Fruit fly (Drosophila melanogaster): ENCODE measurements around the gene CG13760.

The CG13760 gene

DNA sequence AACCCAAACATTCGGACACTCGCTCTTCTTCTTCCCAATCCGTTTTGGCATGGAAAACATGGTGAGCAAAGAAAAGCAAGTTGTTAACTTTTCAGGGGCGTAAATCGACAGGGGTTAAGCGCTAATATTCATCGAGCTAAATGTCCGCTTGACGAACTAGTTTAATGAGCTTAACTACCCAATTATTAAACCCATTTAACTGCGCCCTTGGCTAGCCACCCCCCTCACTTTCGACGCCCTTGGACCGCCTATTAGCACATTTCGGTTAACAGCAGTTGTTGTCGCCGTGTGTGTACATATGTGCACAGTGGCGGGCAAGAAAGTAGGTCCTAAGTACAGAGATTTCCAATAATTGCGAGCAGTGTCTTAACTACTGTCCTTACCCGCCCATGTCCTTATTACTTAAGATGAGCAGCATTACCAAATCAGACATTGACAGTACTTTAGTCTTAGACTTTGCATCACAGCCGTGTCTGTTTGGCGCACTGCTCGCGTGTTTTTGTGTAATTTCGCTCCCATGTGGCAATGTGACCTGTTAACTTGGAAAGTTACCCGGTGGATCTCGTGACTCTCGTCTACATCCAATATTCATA is 4.0 kb upstream of the CG13760 start (continued):
- TF ChIP-seq Tbp (GFP tag; optimal IDR thresholded peaks at IDR 0.05): no peak
- TF ChIP-seq hbn (GFP tag; IDR thresholded peaks at IDR 0.05; ENCODE audit: partially characterized antibody): no peak
- peak; percentile 65 for TF ChIP-seq CG14965 (GFP tag; optimal IDR thresholded peaks at IDR 0.05; ENCODE audit: borderline replicate concordance)
- peak; percentile 89 for TF ChIP-seq Atf-2 (GFP tag; optimal IDR thresholded peaks at IDR 0.05)
- peak; percentile 92 for TF ChIP-seq sisA (GFP tag; IDR thresholded peaks at IDR 0.05)
- TF ChIP-seq Myb (GFP tag; optimal IDR thresholded peaks at IDR 0.05): peak; percentile 89
- peak; percentile 60 for TF ChIP-seq CG7928 (GFP tag; optimal IDR thresholded peaks at IDR 0.05)
- peak; percentile 76 for TF ChIP-seq CG18262 (tag; optimal IDR thresholded peaks at IDR 0.05)
- peak; percentile 96 for TF ChIP-seq CG9932 (GFP tag; IDR thresholded peaks at IDR 0.05)
- TF ChIP-seq bowl (GFP tag; IDR thresholded peaks at IDR 0.05): peak; percentile 74
- no peak for TF ChIP-seq pfk (GFP tag; optimal IDR thresholded peaks at IDR 0.05)
- no peak for TF ChIP-seq gfzf (GFP tag; optimal IDR thresholded peaks at IDR 0.05)
- TF ChIP-seq CG7372 (GFP tag; IDR thresholded peaks at IDR 0.05): peak; percentile 90
- TF ChIP-seq gt (GFP tag; IDR thresholded peaks at IDR 0.05): peak; percentile 80
- TF ChIP-seq so (GFP tag; IDR thresholded peaks at IDR 0.05): peak; percentile 93
- TF ChIP-seq CG12236 (GFP tag; optimal IDR thresholded peaks at IDR 0.05): peak; percentile 65
- TF ChIP-seq CG10366 (GFP tag; IDR thresholded peaks at IDR 0.05): peak; percentile 94
- TF ChIP-seq CG2678 (tag; optimal IDR thresholded peaks at IDR 0.05): peak; percentile 91
- no peak for TF ChIP-seq vnd (GFP tag; IDR thresholded peaks at IDR 0.05; ENCODE audit: partially characterized antibody)
- TF ChIP-seq CG33557 (GFP tag; optimal IDR thresholded peaks at IDR 0.05): no peak
- peak; percentile 89 for TF ChIP-seq tup (GFP tag; optimal IDR thresholded peaks at IDR 0.05)
- TF ChIP-seq Drgx (GFP tag; IDR thresholded peaks at IDR 0.05): peak; percentile 97
- peak; percentile 83 for TF ChIP-seq Atf3 (GFP tag; optimal IDR thresholded peaks at IDR 0.05)
- TF ChIP-seq HLHmδ (GFP tag; optimal IDR thresholded peaks at IDR 0.05): no peak
- TF ChIP-seq Mes4 (GFP tag; optimal IDR thresholded peaks at IDR 0.05): peak; percentile 80
- TF ChIP-seq CG1233 (GFP tag; optimal IDR thresholded peaks at IDR 0.05): peak; percentile 78
- no peak for TF ChIP-seq Dll (GFP tag; IDR thresholded peaks at IDR 0.05; ENCODE audit: partially characterized antibody)
- TF ChIP-seq dmrt99B (tag; optimal IDR thresholded peaks at IDR 0.05): peak; percentile 92
- peak; percentile 50 for TF ChIP-seq CG17186 (GFP tag; optimal IDR thresholded peaks at IDR 0.05)
- TF ChIP-seq Fer2 (tag; optimal IDR thresholded peaks at IDR 0.05): peak; percentile 70
- TF ChIP-seq CG13123 (GFP tag; optimal IDR thresholded peaks at IDR 0.05): peak; percentile 83
- TF ChIP-seq CG11093 (GFP tag; IDR thresholded peaks at IDR 0.05): peak; percentile 83
- peak; percentile 91 for TF ChIP-seq Hr51 (GFP tag; optimal IDR thresholded peaks at IDR 0.05)
- peak; percentile 90 for TF ChIP-seq tio (GFP tag; optimal IDR thresholded peaks at IDR 0.05)
- TF ChIP-seq lov (optimal IDR thresholded peaks at IDR 0.05): no peak
- TF ChIP-seq lov (GFP tag; IDR thresholded peaks at IDR 0.05): 0 out of 3 replicates have a peak, but pooled peaks have one; percentile 58
- TF ChIP-seq CG11695 (GFP tag; IDR thresholded peaks at IDR 0.05): peak; percentile 90
- peak; percentile 89 for TF ChIP-seq CG11504 (tag; optimal IDR thresholded peaks at IDR 0.05)
- peak; percentile 68 for TF ChIP-seq zen (tag; optimal IDR thresholded peaks at IDR 0.05)
- TF ChIP-seq CG7271 (tag; optimal IDR thresholded peaks at IDR 0.05): no peak
- TF ChIP-seq slou (GFP tag; optimal IDR thresholded peaks at IDR 0.05): peak; percentile 93
- peak; percentile 96 for TF ChIP-seq CG34422 (GFP tag; IDR thresholded peaks at IDR 0.05)
- no peak for TF ChIP-seq Opbp (GFP tag; IDR thresholded peaks at IDR 0.05; ENCODE audit: partially characterized antibody)
- TF ChIP-seq Nf-YA (GFP tag; IDR thresholded peaks at IDR 0.05): peak; percentile 86
- TF ChIP-seq run (tag; optimal IDR thresholded peaks at IDR 0.05): peak; percentile 80
- peak; percentile 72 for TF ChIP-seq wor (GFP tag; IDR thresholded peaks at IDR 0.05)
- TF ChIP-seq ap (GFP tag; IDR thresholded peaks at IDR 0.05): peak; percentile 75
- peak; percentile 93 for TF ChIP-seq eyg (GFP tag; optimal IDR thresholded peaks at IDR 0.05)
- TF ChIP-seq CG13775 (GFP tag; optimal IDR thresholded peaks at IDR 0.05): peak; percentile 88
- peak; percentile 94 for TF ChIP-seq Ada2b (GFP tag; IDR thresholded peaks at IDR 0.05)

Measured in whole organism, embryonic.